Fruit fly (Drosophila melanogaster): ENCODE data around the gene Pex23.
A peak's percentile ranks its signal among the peaks of the same experiment; 100 is the strongest.

Pex23 gene

DNA sequence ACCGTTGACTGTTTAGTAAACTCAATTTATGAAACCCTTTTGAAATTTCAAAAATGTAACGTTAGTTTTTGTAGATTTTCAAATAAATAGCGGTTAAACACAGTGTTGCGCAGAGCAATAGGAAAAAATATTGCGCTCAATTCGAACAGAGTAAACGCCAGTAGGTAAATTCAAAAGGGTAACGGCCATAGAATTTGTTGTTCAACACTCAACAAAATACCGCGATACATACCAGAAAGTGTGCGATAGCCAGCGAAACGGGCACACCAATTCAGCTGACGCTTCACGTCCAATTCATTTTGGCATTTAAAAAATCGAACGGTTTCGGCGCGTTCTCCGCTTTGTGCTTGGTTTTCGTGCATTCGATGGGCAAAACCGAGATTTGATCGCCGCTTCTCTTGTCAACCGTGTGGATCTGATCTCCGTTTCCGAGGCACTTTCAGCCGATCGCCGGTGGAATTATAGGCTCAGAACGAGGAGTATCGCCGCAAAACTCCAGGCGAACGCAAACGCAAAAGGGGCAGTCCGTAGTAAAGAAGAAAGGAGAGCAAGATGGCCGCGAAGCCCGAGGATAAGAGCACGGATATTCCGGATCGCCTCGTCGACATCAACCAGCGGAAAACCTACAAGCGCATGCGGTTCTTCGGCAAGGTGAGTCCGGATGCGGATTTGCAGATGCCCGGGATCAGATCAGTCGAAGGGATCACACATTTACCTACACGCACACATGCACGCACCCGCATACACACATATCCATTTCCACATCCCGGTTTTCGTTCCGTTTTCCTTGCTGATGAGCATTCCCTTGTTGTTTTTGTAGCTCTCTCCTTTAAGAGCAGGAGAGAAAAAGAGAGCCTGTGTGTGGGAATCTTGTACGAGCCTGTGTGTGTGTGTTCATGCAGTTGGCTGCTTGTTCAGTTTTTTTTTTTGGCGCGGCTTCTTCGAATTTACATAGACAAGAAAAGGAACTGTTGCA lies 8.1 kb upstream of the Pex23 start (continued):
- TF ChIP-seq shn (GFP tag; optimal IDR thresholded peaks at IDR 0.05) = peak; percentile 43
- TF ChIP-seq ab (GFP tag; optimal IDR thresholded peaks at IDR 0.05) = no peak
- TF ChIP-seq CG4617 (GFP tag; optimal IDR thresholded peaks at IDR 0.05; ENCODE audit: borderline replicate concordance) = peak; percentile 28
- TF ChIP-seq HmgD (GFP tag; optimal IDR thresholded peaks at IDR 0.05) = peak; percentile 91
- peak; percentile 89 for TF ChIP-seq CG3847 (GFP tag; IDR thresholded peaks at IDR 0.05)
- TF ChIP-seq CG13894 (tag; optimal IDR thresholded peaks at IDR 0.05) = peak; percentile 26
- peak; percentile 99 for TF ChIP-seq stwl (tag; optimal IDR thresholded peaks at IDR 0.05)
- no peak for TF ChIP-seq nom (GFP tag; optimal IDR thresholded peaks at IDR 0.05)
- TF ChIP-seq tap (tag; optimal IDR thresholded peaks at IDR 0.05) = no peak
- TF ChIP-seq CG11093 (GFP tag; IDR thresholded peaks at IDR 0.05) = no peak
- TF ChIP-seq mam (GFP tag; optimal IDR thresholded peaks at IDR 0.05) = peak; percentile 71
- peak; percentile 94 for TF ChIP-seq CG4360 (GFP tag; IDR thresholded peaks at IDR 0.05)
- TF ChIP-seq zen (tag; optimal IDR thresholded peaks at IDR 0.05) = peak; percentile 3
- peak; percentile 58 for TF ChIP-seq CG7786 (GFP tag; optimal IDR thresholded peaks at IDR 0.05)
- TF ChIP-seq Xrp1 (GFP tag; IDR thresholded peaks at IDR 0.05) = peak; percentile 53; the same call in 1 of the 2 replicates
- TF ChIP-seq bbx (GFP tag; IDR thresholded peaks at IDR 0.05; ENCODE audit: partially characterized antibody) = peak; percentile 89
- TF ChIP-seq seq (GFP tag; IDR thresholded peaks at IDR 0.05) = no peak
- TF ChIP-seq Neu2 (GFP tag; optimal IDR thresholded peaks at IDR 0.05; ENCODE audit: borderline replicate concordance) = no peak
- TF ChIP-seq Sin3A (optimal IDR thresholded peaks at IDR 0.05) = peak; percentile 92
- peak; percentile 61 for TF ChIP-seq pho (GFP tag; optimal IDR thresholded peaks at IDR 0.05)
- TF ChIP-seq CG11696 (GFP tag; IDR thresholded peaks at IDR 0.05) = no peak
- no peak for TF ChIP-seq z (GFP tag; IDR thresholded peaks at IDR 0.05)
- peak; percentile 80 for TF ChIP-seq Lhr (GFP tag; optimal IDR thresholded peaks at IDR 0.05)
- TF ChIP-seq fu2 (GFP tag; optimal IDR thresholded peaks at IDR 0.05) = peak; percentile 65
- no peak for TF ChIP-seq CG12744 (GFP tag; optimal IDR thresholded peaks at IDR 0.05)
- peak; percentile 16 for TF ChIP-seq Atf3 (GFP tag; optimal IDR thresholded peaks at IDR 0.05)
- no peak for TF ChIP-seq CG3838 (GFP tag; optimal IDR thresholded peaks at IDR 0.05)
- TF ChIP-seq sug (tag; optimal IDR thresholded peaks at IDR 0.05) = peak; percentile 46
- TF ChIP-seq Nf-YA (GFP tag; IDR thresholded peaks at IDR 0.05) = no peak; the same call in 1 of the 2 replicates
- TF ChIP-seq Awh (GFP tag; IDR thresholded peaks at IDR 0.05) = no peak
- no peak for TF ChIP-seq CG2889 (GFP tag; IDR thresholded peaks at IDR 0.05)
- TF ChIP-seq Bteb2 (GFP tag; optimal IDR thresholded peaks at IDR 0.05) = peak; percentile 48
- no peak for TF ChIP-seq CG1233 (GFP tag; optimal IDR thresholded peaks at IDR 0.05)
- TF ChIP-seq br (optimal IDR thresholded peaks at IDR 0.05) = no peak
- TF ChIP-seq wek (GFP tag; optimal IDR thresholded peaks at IDR 0.05) = no peak
- TF ChIP-seq NFAT (GFP tag; IDR thresholded peaks at IDR 0.05) = no peak
- peak; percentile 26 for TF ChIP-seq Atf-2 (GFP tag; optimal IDR thresholded peaks at IDR 0.05)
- TF ChIP-seq MTF-1 (GFP tag; optimal IDR thresholded peaks at IDR 0.05; ENCODE audit: borderline replicate concordance) = no peak
- peak; percentile 53; the same call in 1 of the 2 replicates for TF ChIP-seq tna (GFP tag; IDR thresholded peaks at IDR 0.05; ENCODE audit: partially characterized antibody)
- TF ChIP-seq HHEX (GFP tag; optimal IDR thresholded peaks at IDR 0.05) = no peak
- TF ChIP-seq C15 (GFP tag; IDR thresholded peaks at IDR 0.05) = no peak
- no peak for TF ChIP-seq H2.0 (GFP tag; IDR thresholded peaks at IDR 0.05)
- TF ChIP-seq CG3281 (GFP tag; optimal IDR thresholded peaks at IDR 0.05) = no peak
- TF ChIP-seq CG30403 (GFP tag; optimal IDR thresholded peaks at IDR 0.05) = peak; percentile 54
- peak; percentile 80 for TF ChIP-seq CG13624 (GFP tag; optimal IDR thresholded peaks at IDR 0.05)
- peak; percentile 65 for TF ChIP-seq HLH54F (GFP tag; optimal IDR thresholded peaks at IDR 0.05)
- no peak for TF ChIP-seq cato (GFP tag; optimal IDR thresholded peaks at IDR 0.05; ENCODE audit: borderline replicate concordance)
- TF ChIP-seq fru (optimal IDR thresholded peaks at IDR 0.05) = no peak
- no peak; the same call in 1 of the 2 replicates for TF ChIP-seq CG8765 (GFP tag; IDR thresholded peaks at IDR 0.05)
- TF ChIP-seq CG7839 (tag; optimal IDR thresholded peaks at IDR 0.05) = no peak
